Fruit fly (Drosophila melanogaster) whole organism, adult: ENCODE measurements around the gene Ncoa6.

Source experiments
- CG12768 ChIP-seq: fragments of 200-800 bp; sonication (Bioruptor generic); optimal IDR thresholded peaks from 2 replicates; lab custom pipeline; 2017; ENCODE audit warnings: missing biosample characterization, missing genetic modification characterization, mild to moderate bottlenecking, moderate library complexity, missing genetic modification reagents
- CG1620 ChIP-seq: fragments of 200-800 bp; sonication (Bioruptor generic); optimal IDR thresholded peaks from 2 replicates; lab custom pipeline; 2016; ENCODE audit warnings: missing biosample characterization, missing genetic modification characterization
- CG7045 ChIP-seq: fragments of 200-800 bp; sonication (Bioruptor generic); optimal IDR thresholded peaks from 2 replicates; lab custom pipeline; 2017; ENCODE audit warnings: missing biosample characterization, mild to moderate bottlenecking, missing genetic modification characterization
- Hr96 ChIP-seq: fragments of 200-800 bp; sonication (Bioruptor generic); optimal IDR thresholded peaks from 2 replicates; lab custom pipeline; 2016; ENCODE audit warnings: missing biosample characterization, missing genetic modification characterization
- ovo ChIP-seq: fragments of 200-800 bp; sonication (Bioruptor generic); optimal IDR thresholded peaks from 2 replicates; lab custom pipeline; 2016; ENCODE audit warnings: missing biosample characterization, missing genetic modification characterization
- pad ChIP-seq: fragments of 200-800 bp; sonication (Bioruptor generic); optimal IDR thresholded peaks from 3 replicates; lab custom pipeline; 2017; ENCODE audit warnings: missing biosample characterization, missing genetic modification characterization, mild to moderate bottlenecking, moderate library complexity, missing genetic modification reagents
- tj ChIP-seq: fragments of 200-800 bp; sonication (Bioruptor generic); optimal IDR thresholded peaks from 3 replicates; lab custom pipeline; 2017; ENCODE audit warnings: missing biosample characterization, mild to moderate bottlenecking, missing genetic modification characterization, moderate library complexity
- toe ChIP-seq: fragments of 200-800 bp; sonication (Bioruptor generic); optimal IDR thresholded peaks from 2 replicates; lab custom pipeline; 2016; ENCODE audit warnings: missing biosample characterization, missing genetic modification characterization

DNA sequence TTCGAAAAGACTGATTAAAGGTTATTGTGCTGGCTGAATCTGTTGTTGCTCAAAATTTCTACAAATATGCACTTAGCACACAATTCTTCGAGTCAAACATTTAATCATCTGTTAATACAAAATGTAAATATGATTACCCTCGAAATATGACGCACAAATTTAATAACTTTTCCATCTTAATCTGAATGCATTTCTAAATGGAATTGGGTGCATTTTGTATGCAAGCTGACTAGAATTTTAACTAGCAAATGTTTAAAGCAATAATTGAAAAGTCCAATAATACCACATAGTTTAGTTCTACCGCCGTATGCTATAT is 12.2 kb upstream of the Ncoa6 start:
- TF ChIP-seq toe (GFP tag; lab: Kevin White, UChicago) (no peak), ovo (GFP tag; lab: Kevin White, UChicago) (no peak), Hr96 (GFP tag; lab: Kevin White, UChicago) (no peak), tj (GFP tag; lab: Kevin White, UChicago) (no peak), CG7045 (GFP tag; lab: Kevin White, UChicago) (no peak), pad (GFP tag; lab: Kevin White, UChicago) (no peak), CG1620 (GFP tag; lab: Kevin White, UChicago) (no peak), CG12768 (GFP tag; lab: Kevin White, UChicago) (no peak)
